Worm (Caenorhabditis elegans) whole organism, mixed stage, embryonic: ENCODE measurements around the gene cas-1.

ENCODE experiments used
- M03D4.4 ChIP-seq: sonication (generic microtip); optimal IDR thresholded peaks from 2 replicates; lab custom pipeline; 2017; ENCODE audit warnings: mild to moderate bottlenecking, missing genetic modification characterization, missing compliant biosample characterization
- bed-3 ChIP-seq: fragments of 200-800 bp; sonication (Bioruptor generic); optimal IDR thresholded peaks from 3 replicates; lab custom pipeline; 2018; ENCODE audit warnings: mild to moderate bottlenecking, missing genetic modification characterization, moderate library complexity, missing compliant biosample characterization
- blmp-1 ChIP-seq: fragments of 150-350 bp; optimal IDR thresholded peaks from 2 replicates; lab custom pipeline; 2014; ENCODE audit warnings: missing biosample characterization, missing genetic modification characterization
- ceh-39 ChIP-seq: fragments of 150-350 bp; optimal IDR thresholded peaks from 2 replicates; lab custom pipeline; 2014; ENCODE audit warnings: missing biosample characterization, missing genetic modification characterization
- ceh-43 ChIP-seq: fragments of 200-800 bp; sonication (Bioruptor generic); optimal IDR thresholded peaks from 2 replicates; lab custom pipeline; 2018; ENCODE audit warnings: mild to moderate bottlenecking, missing genetic modification characterization, moderate library complexity, missing compliant biosample characterization
- ces-1 ChIP-seq: fragments of 150-350 bp; optimal IDR thresholded peaks from 2 replicates; lab custom pipeline; 2014; ENCODE audit warnings: missing biosample characterization, missing genetic modification reagents, missing genetic modification characterization
- cnd-1 ChIP-seq: fragments of 200-800 bp; sonication (Bioruptor generic); optimal IDR thresholded peaks from 2 replicates; lab custom pipeline; 2018; ENCODE audit warnings: mild to moderate bottlenecking, missing genetic modification characterization, missing compliant biosample characterization
- drap-1 ChIP-seq: fragments of 200-800 bp; sonication (Bioruptor generic); optimal IDR thresholded peaks from 3 replicates; lab custom pipeline; 2018; ENCODE audit warnings: mild to moderate bottlenecking, missing genetic modification characterization, missing compliant biosample characterization
- elt-3 ChIP-seq: fragments of 150-350 bp; optimal IDR thresholded peaks from 2 replicates; lab custom pipeline; 2014; ENCODE audit warnings: missing biosample characterization, missing genetic modification characterization
- flh-1 ChIP-seq: fragments of 200-800 bp; sonication (Bioruptor generic); optimal IDR thresholded peaks from 2 replicates; lab custom pipeline; 2018; ENCODE audit warnings: mild to moderate bottlenecking, missing genetic modification characterization, moderate library complexity, missing compliant biosample characterization
- ham-2 ChIP-seq: fragments of 200-800 bp; sonication (Bioruptor generic); optimal IDR thresholded peaks from 2 replicates; lab custom pipeline; 2018; ENCODE audit warnings: mild to moderate bottlenecking, missing genetic modification characterization, missing compliant biosample characterization
- hlh-1 ChIP-seq: fragments of 150-350 bp; optimal IDR thresholded peaks from 2 replicates; lab custom pipeline; 2014; ENCODE audit warnings: missing biosample characterization, missing genetic modification reagents, missing genetic modification characterization
- lin-13 ChIP-seq: fragments of 150-350 bp; optimal IDR thresholded peaks from 2 replicates; lab custom pipeline; 2014; ENCODE audit warnings: missing biosample characterization, missing genetic modification characterization
- lin-32 ChIP-seq: fragments of 200-800 bp; sonication (Bioruptor generic); optimal IDR thresholded peaks from 2 replicates; lab custom pipeline; 2018; ENCODE audit warnings: mild to moderate bottlenecking, missing genetic modification characterization, missing compliant biosample characterization
- lsy-2 ChIP-seq: fragments of 150-350 bp; optimal IDR thresholded peaks from 2 replicates; lab custom pipeline; 2014; ENCODE audit warnings: missing biosample characterization, missing genetic modification characterization
- mab-5 ChIP-seq: fragments of 150-350 bp; optimal IDR thresholded peaks from 2 replicates; lab custom pipeline; 2014; ENCODE audit warnings: missing biosample characterization, missing genetic modification characterization
- mep-1 ChIP-seq: fragments of 150-350 bp; optimal IDR thresholded peaks from 2 replicates; lab custom pipeline; 2017; ENCODE audit warnings: missing biosample characterization, missing genetic modification reagents, missing genetic modification characterization, inconsistent platforms
- mls-2 ChIP-seq: sonication (generic microtip); optimal IDR thresholded peaks from 2 replicates; lab custom pipeline; 2016; ENCODE audit warnings: mild to moderate bottlenecking, missing genetic modification characterization, moderate library complexity, missing compliant biosample characterization
- nhr-12 ChIP-seq: fragments of 150-350 bp; optimal IDR thresholded peaks from 2 replicates; lab custom pipeline; 2014; ENCODE audit warnings: missing biosample characterization, missing genetic modification characterization
- nhr-2 ChIP-seq: fragments of 150-350 bp; optimal IDR thresholded peaks from 2 replicates; lab custom pipeline; 2014; ENCODE audit warnings: missing biosample characterization, missing genetic modification characterization
- nhr-237 ChIP-seq: fragments of 150-350 bp; optimal IDR thresholded peaks from 2 replicates; lab custom pipeline; 2014; ENCODE audit warnings: missing biosample characterization, missing genetic modification characterization
- nhr-28 ChIP-seq: fragments of 150-350 bp; optimal IDR thresholded peaks from 2 replicates; lab custom pipeline; 2014; ENCODE audit warnings: missing biosample characterization, missing genetic modification characterization
- nhr-76 ChIP-seq: sonication (generic microtip); optimal IDR thresholded peaks from 2 replicates; lab custom pipeline; 2017; ENCODE audit warnings: missing biosample characterization, missing genetic modification characterization
- pha-4 ChIP-seq: fragments of 150-350 bp; optimal IDR thresholded peaks from 2 replicates; lab custom pipeline; 2018; ENCODE audit warnings: missing biosample characterization, missing genetic modification reagents, missing genetic modification characterization
- sem-2 ChIP-seq: fragments of 200-800 bp; sonication (Bioruptor generic); optimal IDR thresholded peaks from 2 replicates; lab custom pipeline; 2018; ENCODE audit warnings: mild to moderate bottlenecking, missing genetic modification characterization, missing compliant biosample characterization
- sptf-1 ChIP-seq: sonication (generic microtip); optimal IDR thresholded peaks from 2 replicates; lab custom pipeline; 2017; ENCODE audit warnings: mild to moderate bottlenecking, missing genetic modification characterization, moderate library complexity, missing compliant biosample characterization
- tbx-8 ChIP-seq: fragments of 200-800 bp; sonication (Bioruptor generic); optimal IDR thresholded peaks from 2 replicates; lab custom pipeline; 2018; ENCODE audit warnings: mild to moderate bottlenecking, missing genetic modification characterization, moderate library complexity, missing compliant biosample characterization
- unc-120 ChIP-seq: sonication (generic microtip); optimal IDR thresholded peaks from 2 replicates; lab custom pipeline; 2017; ENCODE audit warnings: missing genetic modification characterization, missing compliant biosample characterization; ENCODE audit not compliant: poor library complexity, severe bottlenecking
- unc-39 ChIP-seq: fragments of 150-350 bp; optimal IDR thresholded peaks from 2 replicates; lab custom pipeline; 2014; ENCODE audit warnings: missing biosample characterization, missing genetic modification characterization
- unc-62 ChIP-seq: fragments of 150-350 bp; optimal IDR thresholded peaks from 2 replicates; lab custom pipeline; 2014; ENCODE audit warnings: missing biosample characterization, missing genetic modification reagents, missing genetic modification characterization
- zip-8 ChIP-seq: fragments of 150-350 bp; optimal IDR thresholded peaks from 2 replicates; lab custom pipeline; 2014; ENCODE audit warnings: missing biosample characterization, missing genetic modification characterization
- ztf-11 ChIP-seq: fragments of 150-350 bp; optimal IDR thresholded peaks from 2 replicates; lab custom pipeline; 2014; ENCODE audit warnings: missing biosample characterization, missing genetic modification characterization

Gene cas-1

ce11 chrX:16809689-16810088 lies 3.8 kb downstream of the cas-1 start:
- TF ChIP-seq unc-120: no peak
- TF ChIP-seq ztf-11: no peak
- TF ChIP-seq sptf-1 (tag; lab: Kevin White, UChicago): no peak
- TF ChIP-seq lin-13 (tag; lab: Kevin White, UChicago): no peak
- no peak for TF ChIP-seq lin-32 (GFP tag; lab: Kevin White, UChicago)
- TF ChIP-seq nhr-76 (tag; lab: Kevin White, UChicago): no peak
- no peak for TF ChIP-seq unc-62 (GFP tag; lab: Kevin White, UChicago)
- TF ChIP-seq mab-5 (tag; lab: Kevin White, UChicago): no peak
- TF ChIP-seq bed-3: no peak
- TF ChIP-seq mls-2: no peak
- no peak for TF ChIP-seq cnd-1 (tag; lab: Kevin White, UChicago)
- no peak for TF ChIP-seq zip-8
- TF ChIP-seq drap-1 (GFP tag; lab: Kevin White, UChicago): no peak
- no peak for TF ChIP-seq blmp-1 (tag; lab: Kevin White, UChicago)
- TF ChIP-seq tbx-8: no peak
- no peak for TF ChIP-seq M03D4.4 (tag; lab: Kevin White, UChicago)
- no peak for TF ChIP-seq unc-39 (tag; lab: Kevin White, UChicago)
- no peak for TF ChIP-seq nhr-28 (tag; lab: Kevin White, UChicago)
- no peak for TF ChIP-seq flh-1 (GFP tag; lab: Kevin White, UChicago)

- TF ChIP-seq mep-1 (tag; lab: Kevin White, UChicago) (no peak), unc-39 (tag; lab: Kevin White, UChicago) (no peak), unc-120 (no peak), sem-2 (GFP tag; lab: Kevin White, UChicago) (no peak), mab-5 (tag; lab: Kevin White, UChicago) (no peak), elt-3 (tag; lab: Kevin White, UChicago) (no peak), M03D4.4 (tag; lab: Kevin White, UChicago) (no peak), ham-2 (GFP tag; lab: Kevin White, UChicago) (no peak), pha-4 (tag; lab: Kevin White, UChicago) (no peak), mls-2 (no peak), nhr-237 (tag; lab: Kevin White, UChicago) (no peak), nhr-76 (tag; lab: Kevin White, UChicago) (no peak)
Measured at ce11 chrX:16808526-16808925, 4.9 kb downstream of the cas-1 start.

DNA sequence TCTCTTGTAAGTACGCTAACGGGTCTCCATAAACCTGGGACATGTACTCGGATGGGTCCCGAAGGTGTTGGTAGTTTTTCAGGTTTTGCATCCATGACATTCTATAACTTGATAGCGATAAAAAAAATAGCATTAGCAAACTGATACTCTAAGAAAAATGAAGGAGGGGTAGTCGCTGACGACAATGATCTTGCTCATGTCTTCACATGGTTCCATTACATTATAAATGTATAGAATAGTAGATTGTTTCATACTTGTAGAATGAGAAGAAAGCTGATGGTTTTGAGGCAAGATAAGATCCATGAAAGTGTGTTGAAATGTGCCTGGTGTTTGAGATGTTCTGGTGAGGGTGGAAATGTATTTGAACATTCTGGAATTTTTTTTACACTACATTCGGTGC lies 6.4 kb downstream of the cas-1 start, which contains the start of gene mec-4:
TSS of gene mec-4 (minus strand) at position 101 of the 400 bp plus-strand sequence.
- no peak for TF ChIP-seq unc-39 (tag; lab: Kevin White, UChicago)
- TF ChIP-seq nhr-12 (tag; lab: Kevin White, UChicago): no peak
- TF ChIP-seq zip-8: no peak
- TF ChIP-seq pha-4 (tag; lab: Kevin White, UChicago): no peak
- TF ChIP-seq mep-1 (tag; lab: Kevin White, UChicago): no peak
- TF ChIP-seq nhr-28 (tag; lab: Kevin White, UChicago): no peak

DNA sequence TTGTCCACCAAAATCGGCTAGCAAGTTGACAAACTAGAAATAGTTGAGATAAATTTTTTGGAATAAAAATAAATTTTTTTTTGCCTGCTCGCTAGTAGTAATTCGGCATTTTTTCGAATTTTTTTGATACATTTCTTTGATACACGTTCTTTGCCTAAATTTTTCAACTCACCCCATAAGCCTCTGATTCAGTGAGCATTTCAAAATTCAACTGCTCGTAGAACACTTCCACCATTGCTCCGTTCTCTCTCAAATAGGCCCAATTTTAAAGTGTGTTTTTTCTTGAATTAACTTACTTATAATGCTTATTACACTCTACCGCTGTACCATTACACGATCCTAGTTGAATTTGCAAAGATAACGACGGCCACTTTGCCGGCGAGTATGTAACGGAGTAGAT lies 9.9 kb downstream of the cas-1 start:
- no peak for TF ChIP-seq tbx-8

ce11 chrX:16799065-16799663 lies 14.3 kb downstream of the cas-1 start:
- TF ChIP-seq lin-32 (GFP tag; lab: Kevin White, UChicago): no peak
- no peak for TF ChIP-seq ztf-11
- peak; percentile 59 for TF ChIP-seq hlh-1 (tag; lab: Kevin White, UChicago)
- no peak for TF ChIP-seq nhr-237 (tag; lab: Kevin White, UChicago)
- no peak for TF ChIP-seq nhr-12 (tag; lab: Kevin White, UChicago)
- TF ChIP-seq unc-62 (GFP tag; lab: Kevin White, UChicago): peak; percentile 7
- peak; percentile 44 for TF ChIP-seq nhr-2 (tag; lab: Kevin White, UChicago)
- TF ChIP-seq ceh-39 (tag; lab: Kevin White, UChicago): no peak
- TF ChIP-seq mab-5 (tag; lab: Kevin White, UChicago): no peak
- no peak for TF ChIP-seq sem-2 (GFP tag; lab: Kevin White, UChicago)
- peak; percentile 48 for TF ChIP-seq ces-1 (GFP tag; lab: Kevin White, UChicago)
- no peak for TF ChIP-seq nhr-28 (tag; lab: Kevin White, UChicago)
- no peak for TF ChIP-seq lin-13 (tag; lab: Kevin White, UChicago)
- no peak for TF ChIP-seq ceh-43 (GFP tag; lab: Kevin White, UChicago)
- peak; percentile 42 for TF ChIP-seq pha-4 (tag; lab: Kevin White, UChicago)
- TF ChIP-seq unc-120: peak; percentile 57
- TF ChIP-seq flh-1 (GFP tag; lab: Kevin White, UChicago): no peak
- TF ChIP-seq bed-3: no peak
- TF ChIP-seq blmp-1 (tag; lab: Kevin White, UChicago): no peak
- TF ChIP-seq tbx-8: no peak
- peak; percentile 53 for TF ChIP-seq mep-1 (tag; lab: Kevin White, UChicago)
- no peak for TF ChIP-seq lsy-2 (tag; lab: Kevin White, UChicago)
